Worm (Caenorhabditis elegans): ENCODE results near the gene tag-131.

The tag-131 gene

DNA sequence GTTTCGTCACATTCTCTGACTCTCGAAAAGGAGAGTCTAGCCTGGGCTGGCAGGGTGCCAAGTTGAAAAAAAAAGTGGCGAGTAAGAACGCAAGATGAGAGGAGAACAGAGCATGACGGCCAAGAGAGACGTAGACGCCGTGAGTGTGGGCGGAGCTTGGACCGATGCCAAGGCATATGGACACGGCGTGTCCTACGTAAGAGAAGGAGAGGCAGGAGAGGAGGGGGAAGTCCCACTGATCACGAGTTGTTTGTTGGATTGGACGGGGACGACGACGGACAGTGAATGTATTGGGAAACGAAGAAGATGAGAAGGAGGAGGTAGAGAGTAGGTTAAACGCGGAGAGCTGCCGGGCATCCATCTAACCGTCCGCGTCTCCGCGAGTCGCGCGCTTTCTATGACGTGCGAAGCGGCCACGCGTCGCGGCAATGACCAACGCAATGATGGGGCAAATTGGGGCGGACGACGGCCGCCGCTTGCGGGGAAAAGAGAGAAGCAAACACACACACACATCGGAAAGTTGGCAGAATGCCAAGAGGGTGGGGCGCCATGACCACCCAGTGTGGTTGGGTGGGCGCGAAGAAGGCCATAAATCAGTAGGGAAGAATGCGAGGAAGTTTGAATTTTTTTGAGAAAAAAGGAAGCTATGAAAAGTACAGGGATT is 35.4 kb upstream of the tag-131 start (continued):
- TF ChIP-seq madf-5 (GFP tag; IDR thresholded peaks at IDR 0.05) (peak in 1 of 2 experiments; percentile 39; a peak in 1 of 4 replicates), dpl-1 (GFP tag; optimal IDR thresholded peaks at IDR 0.05) (peak; percentile 78), nhr-42 (GFP tag; IDR thresholded peaks at IDR 0.05) (peak; percentile 84), skn-1 (tag; optimal IDR thresholded peaks at IDR 0.05) (no peak), ztf-7 (tag; optimal IDR thresholded peaks at IDR 0.05) (peak; percentile 69), Y75B8A.6 (GFP tag; IDR thresholded peaks at IDR 0.05) (0 out of 2 replicates have a peak, but pooled peaks have one; percentile 8), hmg-1.1 (GFP tag; IDR thresholded peaks at IDR 0.05) (peak; percentile 98), hlh-30 (tag; optimal IDR thresholded peaks at IDR 0.05; ENCODE audit: insufficient read depth) (peak; percentile 98), nhr-102 (tag; optimal IDR thresholded peaks at IDR 0.05) (peak; percentile 98), unc-62 (GFP tag; optimal IDR thresholded peaks at IDR 0.05 in 1 of 2) (peak in 1 of 2 experiments; percentile 100), unc-62 (tag; optimal IDR thresholded peaks at IDR 0.05) (peak; percentile 72), spr-3 (GFP tag; optimal IDR thresholded peaks at IDR 0.05) (peak; percentile 92), fos-1 (tag; optimal IDR thresholded peaks at IDR 0.05) (peak; percentile 86), snpc-1.2 (GFP tag; IDR thresholded peaks at IDR 0.05) (no peak; the same call in 1 of the 2 replicates), ctbp-1 (GFP tag; IDR thresholded peaks at IDR 0.05) (peak; percentile 98), ztf-11 (tag; optimal IDR thresholded peaks at IDR 0.05) (no peak), unc-39 (tag; optimal IDR thresholded peaks at IDR 0.05) (no peak), ama-1 (optimal IDR thresholded peaks at IDR 0.05) (no peak)

ce11 chrIII:4283175-4283574 is 34.3 kb upstream of the tag-131 start:
- TF ChIP-seq zip-2 (tag; optimal IDR thresholded peaks at IDR 0.05) (no peak), pha-4 (GFP tag; IDR thresholded peaks at IDR 0.05) (no peak), pha-4 (tag; optimal IDR thresholded peaks at IDR 0.05) (no peak), nhr-28 (tag; optimal IDR thresholded peaks at IDR 0.05) (peak; percentile 25), lim-7 (GFP tag; IDR thresholded peaks at IDR 0.05) (no peak), snpc-4 (tag; optimal IDR thresholded peaks at IDR 0.05) (no peak), nhr-11 (tag; optimal IDR thresholded peaks at IDR 0.05) (peak; percentile 81), unc-62 (GFP tag; optimal IDR thresholded peaks at IDR 0.05 in 1 of 2) (peak in 1 of 2 experiments; percentile 97), unc-62 (tag; optimal IDR thresholded peaks at IDR 0.05) (no peak), skn-1 (tag; optimal IDR thresholded peaks at IDR 0.05) (no peak), hlh-11 (tag; optimal IDR thresholded peaks at IDR 0.05) (peak; percentile 21), mes-2 (tag; optimal IDR thresholded peaks at IDR 0.05; ENCODE audit: poor library complexity, severe bottlenecking) (no peak)

- no peak for TF ChIP-seq R02D3.7 (tag; optimal IDR thresholded peaks at IDR 0.05)
- TF ChIP-seq egl-43 (GFP tag; IDR thresholded peaks at IDR 0.05), result no peak
- no peak for TF ChIP-seq F37D6.2 (tag; optimal IDR thresholded peaks at IDR 0.05)
- TF ChIP-seq lir-3 (tag; optimal IDR thresholded peaks at IDR 0.05), result no peak
- TF ChIP-seq nhr-10 (tag; optimal IDR thresholded peaks at IDR 0.05), result no peak
- TF ChIP-seq Y5F2A.4 (GFP tag; optimal IDR thresholded peaks at IDR 0.05), result no peak
- no peak for TF ChIP-seq daf-8 (GFP tag; IDR thresholded peaks at IDR 0.05)
- no peak for TF ChIP-seq ceh-32 (tag; optimal IDR thresholded peaks at IDR 0.05; ENCODE audit: poor library complexity)
- no peak for TF ChIP-seq spr-3 (GFP tag; optimal IDR thresholded peaks at IDR 0.05)
- TF ChIP-seq fos-1 (tag; optimal IDR thresholded peaks at IDR 0.05), result no peak
- no peak for TF ChIP-seq daf-12 (tag; optimal IDR thresholded peaks at IDR 0.05)
- TF ChIP-seq dmd-8 (GFP tag; IDR thresholded peaks at IDR 0.05), result no peak
- peak; percentile 30 for TF ChIP-seq nhr-11 (tag; optimal IDR thresholded peaks at IDR 0.05)
- peak; percentile 87 for TF ChIP-seq aha-1 (tag)
- no peak for TF ChIP-seq ZK337.2 (GFP tag; IDR thresholded peaks at IDR 0.05)
- TF ChIP-seq nhr-102 (tag; optimal IDR thresholded peaks at IDR 0.05), result peak; percentile 73
- TF ChIP-seq gei-8 (GFP tag; optimal IDR thresholded peaks at IDR 0.05), result peak; percentile 53
- TF ChIP-seq zag-1 (tag; optimal IDR thresholded peaks at IDR 0.05), result no peak
- TF ChIP-seq fkh-10 (GFP tag; optimal IDR thresholded peaks at IDR 0.05), result no peak
- no peak for TF ChIP-seq ceh-28 (tag; optimal IDR thresholded peaks at IDR 0.05)
- peak; percentile 41; the same call in 1 of the 2 replicates for TF ChIP-seq lin-38 (GFP tag; IDR thresholded peaks at IDR 0.05)
- no peak for TF ChIP-seq snpc-1.2 (GFP tag; IDR thresholded peaks at IDR 0.05)
- TF ChIP-seq nhr-25 (tag; optimal IDR thresholded peaks at IDR 0.05; ENCODE audit: borderline replicate concordance, insufficient read depth), result peak; percentile 80
- no peak for TF ChIP-seq ztf-7 (tag; optimal IDR thresholded peaks at IDR 0.05)
- peak in 1 of 2 experiments; percentile 82 for TF ChIP-seq lsy-2 (tag; optimal IDR thresholded peaks at IDR 0.05)
- TF ChIP-seq set-16 (GFP tag; IDR thresholded peaks at IDR 0.05), result peak; percentile 37; the same call in 1 of the 2 replicates
- 0 out of 2 replicates have a peak, but pooled peaks have one; percentile 52 for TF ChIP-seq madf-9 (GFP tag; conservative IDR thresholded peaks at IDR 0.05)
These were observed 32.8 kb upstream of the tag-131 start for ce11 chrIII:4284732-4285165.
